Fruit fly (Drosophila melanogaster) whole organism, adult: ENCODE results near the gene ear.

Experiments
- CG11617 ChIP-seq: fragments of 200-800 bp; sonication (Bioruptor generic); optimal IDR thresholded peaks from 2 replicates; lab custom pipeline; 2017; ENCODE audit warnings: mild to moderate bottlenecking, missing biosample characterization, missing genetic modification reagents, missing genetic modification characterization
- CG12768 ChIP-seq: fragments of 200-800 bp; sonication (Bioruptor generic); optimal IDR thresholded peaks from 2 replicates; lab custom pipeline; 2017; ENCODE audit warnings: missing biosample characterization, missing genetic modification characterization, mild to moderate bottlenecking, moderate library complexity, missing genetic modification reagents
- CG14711 ChIP-seq: fragments of 200-800 bp; sonication (Bioruptor generic); optimal IDR thresholded peaks from 2 replicates; lab custom pipeline; 2018; ENCODE audit warnings: missing biosample characterization, mild to moderate bottlenecking, missing genetic modification characterization, moderate library complexity
- CG1620 ChIP-seq: fragments of 200-800 bp; sonication (Bioruptor generic); optimal IDR thresholded peaks from 2 replicates; lab custom pipeline; 2016; ENCODE audit warnings: missing biosample characterization, missing genetic modification characterization
- CG33017 ChIP-seq: fragments of 200-800 bp; sonication (Bioruptor generic); optimal IDR thresholded peaks from 2 replicates; lab custom pipeline; 2018; ENCODE audit warnings: missing biosample characterization, mild to moderate bottlenecking, missing genetic modification characterization, moderate library complexity
- CG5204 ChIP-seq: fragments of 200-800 bp; sonication (Bioruptor generic); optimal IDR thresholded peaks from 2 replicates; lab custom pipeline; 2016; ENCODE audit warnings: missing biosample characterization, missing genetic modification characterization
- CG7045 ChIP-seq: fragments of 200-800 bp; sonication (Bioruptor generic); optimal IDR thresholded peaks from 2 replicates; lab custom pipeline; 2017; ENCODE audit warnings: missing biosample characterization, mild to moderate bottlenecking, missing genetic modification characterization
- CG7101 ChIP-seq: fragments of 200-800 bp; sonication (Bioruptor generic); optimal IDR thresholded peaks from 2 replicates; lab custom pipeline; 2018; ENCODE audit warnings: missing biosample characterization, mild to moderate bottlenecking, missing genetic modification characterization, moderate library complexity
- Clk ChIP-seq: fragments of 200-800 bp; sonication (Bioruptor generic); optimal IDR thresholded peaks from 2 replicates; lab custom pipeline; 2017; ENCODE audit warnings: missing biosample characterization, missing genetic modification characterization
- Crg-1 ChIP-seq: fragments of 200-800 bp; sonication (Bioruptor generic); optimal IDR thresholded peaks from 2 replicates; lab custom pipeline; 2016; ENCODE audit warnings: missing biosample characterization, missing genetic modification characterization
- Hr96 ChIP-seq: fragments of 200-800 bp; sonication (Bioruptor generic); optimal IDR thresholded peaks from 2 replicates; lab custom pipeline; 2016; ENCODE audit warnings: missing biosample characterization, missing genetic modification characterization
- Mnt ChIP-seq: fragments of 200-800 bp; sonication (Bioruptor generic); optimal IDR thresholded peaks from 2 replicates; lab custom pipeline; 2016; ENCODE audit warnings: missing biosample characterization, mild to moderate bottlenecking, missing genetic modification characterization
- bab1 ChIP-seq: fragments of 200-800 bp; sonication (Bioruptor generic); optimal IDR thresholded peaks from 3 replicates; lab custom pipeline; 2019; ENCODE audit warnings: missing biosample characterization, mild to moderate bottlenecking, missing genetic modification characterization, moderate library complexity
- cic ChIP-seq: fragments of 200-800 bp; sonication (Bioruptor generic); optimal IDR thresholded peaks from 2 replicates; lab custom pipeline; 2017; ENCODE audit warnings: missing biosample characterization, mild to moderate bottlenecking, missing genetic modification characterization, moderate library complexity
- cnc ChIP-seq, 2 experiments: fragments of >200 bp; optimal IDR thresholded peaks; 2 replicates each; lab custom pipeline; 2017
- kay ChIP-seq: fragments of 200-800 bp; sonication (Bioruptor generic); peaks from one replicate; lab custom pipeline; 2016; ENCODE audit warnings: missing biosample characterization, missing genetic modification characterization, borderline replicate concordance
- ovo ChIP-seq: fragments of 200-800 bp; sonication (Bioruptor generic); optimal IDR thresholded peaks from 2 replicates; lab custom pipeline; 2016; ENCODE audit warnings: missing biosample characterization, missing genetic modification characterization
- pad ChIP-seq: fragments of 200-800 bp; sonication (Bioruptor generic); optimal IDR thresholded peaks from 3 replicates; lab custom pipeline; 2017; ENCODE audit warnings: missing biosample characterization, missing genetic modification characterization, mild to moderate bottlenecking, moderate library complexity, missing genetic modification reagents
- tj ChIP-seq: fragments of 200-800 bp; sonication (Bioruptor generic); optimal IDR thresholded peaks from 3 replicates; lab custom pipeline; 2017; ENCODE audit warnings: missing biosample characterization, mild to moderate bottlenecking, missing genetic modification characterization, moderate library complexity
- toe ChIP-seq: fragments of 200-800 bp; sonication (Bioruptor generic); optimal IDR thresholded peaks from 2 replicates; lab custom pipeline; 2016; ENCODE audit warnings: missing biosample characterization, missing genetic modification characterization

ear gene

DNA sequence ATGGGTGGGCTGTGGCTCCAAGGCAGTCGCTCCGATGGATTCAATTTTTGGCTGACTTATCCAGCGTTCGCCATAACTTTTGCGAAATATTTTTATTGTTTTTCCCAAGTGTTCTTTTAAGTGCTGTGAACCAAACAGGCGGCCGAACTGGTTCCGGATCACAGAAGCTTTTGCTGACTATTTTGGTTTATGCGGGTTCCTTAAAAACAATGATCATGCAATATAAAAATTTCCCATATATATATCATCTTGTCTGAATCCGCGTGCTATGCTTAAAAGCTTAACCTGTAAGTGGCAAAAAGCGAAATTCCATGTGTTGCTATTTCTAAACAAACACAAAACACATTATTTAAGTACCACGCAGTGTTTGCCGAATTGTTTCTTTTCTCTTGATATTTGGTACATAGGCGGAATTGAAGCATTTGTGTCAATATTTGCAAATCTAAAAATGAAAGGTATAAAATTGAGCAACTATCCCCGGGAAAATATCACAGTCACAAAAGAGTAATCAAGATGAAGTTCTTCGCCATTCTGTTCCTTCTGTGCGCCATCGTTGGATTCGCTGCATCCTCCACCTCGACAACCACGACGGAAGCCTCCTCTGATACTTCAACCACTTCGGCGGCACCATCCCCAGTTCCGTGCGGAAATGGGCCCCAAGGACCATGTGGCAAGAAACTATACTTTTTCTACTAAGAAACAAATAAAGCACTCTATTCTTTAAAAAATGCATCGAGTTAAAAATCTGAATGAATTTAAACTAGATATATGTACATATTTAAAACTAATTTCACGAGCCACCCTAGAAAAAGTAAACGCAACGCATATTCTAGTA, 427 bp upstream of the ear start, which contains the start of the genes CG6276 and CG44040:
TSS of gene CG6276 (minus strand) at position 158 of the 835 bp plus-strand sequence.
TSS of gene CG44040 (plus strand) at position 467 of the 835 bp plus-strand sequence.
- peak; percentile 34 for TF ChIP-seq CG14711 (tag; lab: Kevin White, UChicago)
- TF ChIP-seq Crg-1 (GFP tag; lab: Kevin White, UChicago): no peak
- TF ChIP-seq CG12768: peak; percentile 37
- TF ChIP-seq CG7045: peak; percentile 53
- peak; percentile 62 for TF ChIP-seq CG33017 (tag; lab: Kevin White, UChicago)
- TF ChIP-seq CG7101 (tag; lab: Kevin White, UChicago): peak; percentile 76
- TF ChIP-seq CG11617: peak; percentile 73
- TF ChIP-seq tj (GFP tag; lab: Kevin White, UChicago): peak; percentile 42
- TF ChIP-seq pad (GFP tag; lab: Kevin White, UChicago): peak; percentile 43
- no peak for TF ChIP-seq kay (GFP tag; lab: Kevin White, UChicago)
- TF ChIP-seq CG1620 (GFP tag; lab: Kevin White, UChicago): peak; percentile 32
- peak; percentile 73 for TF ChIP-seq CG5204 (GFP tag; lab: Kevin White, UChicago)
- TF ChIP-seq ovo (GFP tag; lab: Kevin White, UChicago): peak; percentile 7
- no peak for TF ChIP-seq Clk
- TF ChIP-seq Mnt (GFP tag; lab: Kevin White, UChicago): peak; percentile 27
- TF ChIP-seq cnc (optimal IDR thresholded peaks at IDR 0.05; lab: Kevin White, UChicago): peak in 1 of 2 experiments; percentile 38
- peak; percentile 48 for TF ChIP-seq toe
- peak; percentile 42 for TF ChIP-seq bab1 (GFP tag; lab: Kevin White, UChicago)
- TF ChIP-seq cic: no peak
- no peak for TF ChIP-seq Hr96

DNA sequence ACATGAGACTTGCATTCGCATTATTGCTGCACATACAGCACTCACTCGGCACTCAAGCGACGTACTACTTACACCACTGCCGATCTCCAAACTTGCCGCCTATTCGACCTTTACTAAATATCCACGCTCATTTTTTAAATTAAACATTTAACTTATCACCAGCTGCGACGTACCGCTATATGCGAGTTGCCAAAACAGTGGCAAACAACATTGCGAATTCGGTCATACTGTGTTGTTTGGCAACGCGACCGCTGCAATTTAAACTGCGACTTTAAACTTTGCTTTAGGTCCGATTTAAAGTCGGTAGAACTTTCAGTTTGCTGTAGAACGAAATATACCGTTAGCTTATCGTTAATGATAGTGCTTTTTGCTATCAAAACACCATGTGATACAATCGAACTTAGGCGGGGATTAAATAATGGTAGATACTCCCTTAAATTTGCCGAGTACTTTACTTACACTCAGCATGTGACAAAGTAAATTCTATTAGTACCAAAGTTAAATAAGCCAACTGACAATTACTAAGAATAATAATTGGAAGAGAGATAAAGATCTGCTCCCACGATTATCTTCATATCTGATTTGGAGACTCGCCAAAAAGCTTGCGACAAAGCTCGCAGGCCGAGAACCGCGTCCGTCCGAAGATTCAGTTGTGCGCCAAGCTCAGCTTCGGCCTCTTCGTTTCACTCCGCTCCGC, 7.7 kb downstream of the ear start, which contains the start of the genes CG6236 and ea:
TSS of gene CG6236 (minus strand) at position 187 of the 697 bp plus-strand sequence.
TSS of gene ea (plus strand) at position 647 of the 697 bp plus-strand sequence.
- no peak for TF ChIP-seq Hr96
- TF ChIP-seq ovo (GFP tag; lab: Kevin White, UChicago): peak; percentile 43

DNA sequence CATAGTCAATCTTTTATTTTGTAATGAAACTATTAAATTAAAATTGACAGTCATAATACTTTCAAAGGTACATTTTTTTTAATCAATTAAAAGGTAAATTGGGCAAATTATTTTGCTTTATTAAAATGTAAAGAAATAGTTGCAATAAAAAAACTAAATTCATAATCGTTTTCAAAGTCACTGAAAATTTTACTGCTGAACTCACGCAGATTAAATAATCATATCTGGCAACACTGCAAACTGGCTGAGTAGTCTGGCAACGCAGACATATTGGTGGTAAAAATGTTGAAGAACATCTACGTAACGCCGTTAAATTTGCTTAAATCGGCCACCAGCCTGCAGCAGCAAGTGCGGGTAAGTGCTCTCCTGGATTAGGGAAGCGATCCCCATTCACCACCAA, 9.9 kb downstream of the ear start, which contains the start of gene mRpL9:
TSS of gene mRpL9 (plus strand) at position 267 of the 400 bp plus-strand sequence.
- TF ChIP-seq CG1620 (GFP tag; lab: Kevin White, UChicago) (peak; percentile 46), ovo (GFP tag; lab: Kevin White, UChicago) (no peak), Mnt (GFP tag; lab: Kevin White, UChicago) (peak; percentile 36), bab1 (GFP tag; lab: Kevin White, UChicago) (peak; percentile 30), CG7101 (tag; lab: Kevin White, UChicago) (peak; percentile 57), CG14711 (tag; lab: Kevin White, UChicago) (peak; percentile 43), cic (no peak)

DNA sequence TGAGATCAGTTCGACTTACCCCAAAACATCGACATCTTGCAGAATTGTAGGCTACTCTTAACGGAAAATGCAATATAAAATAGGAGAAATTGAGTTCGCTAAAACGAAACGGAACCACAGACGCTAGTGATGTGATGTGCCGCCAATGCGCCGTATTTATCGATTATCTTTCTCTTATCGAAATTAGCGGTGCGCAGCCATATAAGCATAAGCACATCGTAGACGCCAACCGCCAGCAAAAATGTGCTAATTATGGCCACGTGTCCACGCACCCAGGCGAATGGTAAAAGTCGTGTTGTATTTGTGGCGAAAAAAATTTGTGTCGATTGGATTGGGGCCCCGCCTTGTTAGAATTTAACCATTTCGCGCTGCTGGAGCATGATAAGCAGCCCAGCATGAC, 12.4 kb downstream of the ear start, which contains the start of the genes Fkbp39 and Cyfip:
TSS of gene Fkbp39 (minus strand) at position 140 of the 400 bp plus-strand sequence.
TSS of gene Cyfip (plus strand) at position 273 of the 400 bp plus-strand sequence.
- TF ChIP-seq bab1 (GFP tag; lab: Kevin White, UChicago) (peak; percentile 79), CG5204 (GFP tag; lab: Kevin White, UChicago) (no peak), kay (GFP tag; lab: Kevin White, UChicago) (no peak), ovo (GFP tag; lab: Kevin White, UChicago) (no peak), Clk (no peak), cic (peak; percentile 51), CG1620 (GFP tag; lab: Kevin White, UChicago) (peak; percentile 65), CG33017 (tag; lab: Kevin White, UChicago) (no peak), toe (no peak), Hr96 (no peak), Crg-1 (GFP tag; lab: Kevin White, UChicago) (peak; percentile 60), CG7045 (no peak), Mnt (GFP tag; lab: Kevin White, UChicago) (peak; percentile 99), CG14711 (tag; lab: Kevin White, UChicago) (peak; percentile 40), cnc (optimal IDR thresholded peaks at IDR 0.05; lab: Kevin White, UChicago) (no peak), pad (GFP tag; lab: Kevin White, UChicago) (peak; percentile 66), tj (GFP tag; lab: Kevin White, UChicago) (no peak), CG7101 (tag; lab: Kevin White, UChicago) (peak; percentile 44), CG12768 (no peak), CG11617 (peak; percentile 42)

DNA sequence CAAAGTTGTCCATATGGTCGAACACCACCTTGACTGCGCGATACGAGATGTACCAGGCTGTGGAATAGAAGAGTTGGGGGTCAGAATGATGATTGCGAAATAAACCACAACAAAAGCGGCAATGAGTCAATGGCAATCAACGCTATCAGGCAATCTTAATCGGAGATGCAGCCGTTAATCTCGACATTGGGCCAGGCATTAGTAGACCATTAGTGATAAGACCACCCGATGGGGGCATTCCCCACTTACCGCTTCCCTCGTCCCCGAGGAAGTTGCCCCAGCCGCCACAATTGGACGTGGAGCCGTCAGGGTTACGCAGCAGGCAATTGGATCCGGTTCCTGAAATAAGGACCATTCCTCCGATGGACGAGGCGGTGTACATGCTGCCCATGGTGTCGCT, 18.6 kb downstream of the ear start:
- TF ChIP-seq tj (GFP tag; lab: Kevin White, UChicago) (no peak), CG1620 (GFP tag; lab: Kevin White, UChicago) (no peak), Hr96 (no peak), CG11617 (no peak), Crg-1 (GFP tag; lab: Kevin White, UChicago) (no peak), CG14711 (tag; lab: Kevin White, UChicago) (no peak), CG12768 (no peak), ovo (GFP tag; lab: Kevin White, UChicago) (no peak), cnc (optimal IDR thresholded peaks at IDR 0.05; lab: Kevin White, UChicago) (no peak), bab1 (GFP tag; lab: Kevin White, UChicago) (no peak), CG33017 (tag; lab: Kevin White, UChicago) (no peak), cic (no peak), CG5204 (GFP tag; lab: Kevin White, UChicago) (no peak), Clk (no peak), pad (GFP tag; lab: Kevin White, UChicago) (no peak), Mnt (GFP tag; lab: Kevin White, UChicago) (no peak), CG7045 (no peak)
